Fruit fly (Drosophila melanogaster) whole organism, pupa: ENCODE measurements around the gene CG10185.

Source experiments
- CG13204 ChIP-seq: fragments of 200-800 bp; sonication (Bioruptor generic); optimal IDR thresholded peaks from 2 replicates; lab custom pipeline; 2018; ENCODE audit warnings: missing biosample characterization, mild to moderate bottlenecking, missing genetic modification characterization, moderate library complexity
- CG8159 ChIP-seq: fragments of 200-800 bp; sonication (Bioruptor generic); optimal IDR thresholded peaks from 3 replicates; lab custom pipeline; 2018; ENCODE audit warnings: missing biosample characterization, mild to moderate bottlenecking, missing genetic modification characterization, moderate library complexity
- Ets98B ChIP-seq: fragments of 200-800 bp; sonication (Bioruptor generic); IDR thresholded peaks from 2 replicates; pipeline ENCODE4 v1.3.6; 2022; ENCODE audit warnings: missing biosample characterization, missing genetic modification characterization
- Pif1B ChIP-seq: fragments of 200-800 bp; sonication (Bioruptor generic); optimal IDR thresholded peaks from 3 replicates; lab custom pipeline; 2016; ENCODE audit warnings: missing biosample characterization, missing genetic modification characterization
- rn ChIP-seq: fragments of 200-800 bp; sonication (Bioruptor generic); IDR thresholded peaks from 2 replicates; pipeline ENCODE4 v1.3.6; 2022; ENCODE audit warnings: missing biosample characterization, missing genetic modification characterization

DNA sequence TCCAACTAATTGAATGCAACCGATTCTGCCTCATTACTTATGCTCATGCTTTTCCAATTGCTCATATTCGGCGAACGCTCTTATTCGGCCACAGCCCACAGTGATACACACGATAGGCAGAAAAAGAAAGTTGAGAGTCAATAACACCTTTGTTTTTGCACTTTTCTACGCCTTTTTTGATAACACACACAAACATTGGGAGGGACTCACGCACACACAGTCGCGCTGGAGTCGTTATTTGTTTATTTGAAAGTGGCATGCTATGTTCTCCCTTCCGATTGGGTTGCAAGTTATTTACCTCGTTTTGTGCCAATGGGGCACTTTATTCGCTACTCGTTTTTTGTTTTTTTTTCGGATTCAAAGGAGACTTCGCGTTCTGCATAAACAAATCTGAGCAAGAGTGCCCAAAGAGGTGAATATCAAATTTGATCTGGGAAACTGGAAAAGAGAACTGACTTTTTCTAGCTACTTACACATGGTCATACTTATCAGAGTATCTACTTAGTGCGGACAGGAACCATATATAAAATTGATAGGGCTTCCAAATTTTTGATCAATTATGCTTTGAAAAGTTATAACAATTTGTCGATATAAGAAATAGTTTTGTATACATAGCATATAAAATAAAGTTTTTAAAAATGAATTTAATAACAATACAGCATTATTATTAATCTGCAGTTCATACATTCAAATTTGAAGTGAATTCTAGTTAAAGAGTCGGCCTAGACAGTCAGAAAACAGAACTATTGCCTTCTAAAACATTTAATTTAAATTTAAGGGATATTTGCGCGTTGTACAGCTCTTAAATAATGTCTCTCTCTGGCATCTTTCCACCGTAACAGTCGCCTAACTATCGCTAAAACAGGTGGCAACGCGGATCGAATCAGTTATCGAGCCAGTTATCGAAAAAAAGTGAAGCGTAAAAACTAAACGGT is 31.2 kb upstream of the CG10185 start, which contains the start of the genes Mhcl and Akt:
- TF ChIP-seq CG13204 (no peak), CG8159 (tag; lab: Kevin White, UChicago) (peak; percentile 31), rn (GFP tag; lab: Robert Waterston, UW) (no peak), Ets98B (GFP tag; lab: Robert Waterston, UW) (no peak), Pif1B (GFP tag; lab: Kevin White, UChicago) (no peak)
